Worm (Caenorhabditis elegans) whole organism, L4/young adult: Measurements from ENCODE around the gene cyn-11.

ENCODE experiments used
- W03F9.2 ChIP-seq: fragments of 150-350 bp; optimal IDR thresholded peaks from 2 replicates; lab custom pipeline; 2014; ENCODE audit warnings: missing biosample characterization, missing genetic modification characterization
- dao-5 ChIP-seq: sonication (generic microtip); optimal IDR thresholded peaks from 2 replicates; lab custom pipeline; 2016; ENCODE audit warnings: missing genotype, missing genetic modification characterization, moderate library complexity, missing compliant biosample characterization
- him-1 ChIP-seq: sonication (generic microtip); optimal IDR thresholded peaks from 2 replicates; lab custom pipeline; 2016; ENCODE audit warnings: missing genotype, missing genetic modification reagents, missing genetic modification characterization, missing compliant biosample characterization

DNA sequence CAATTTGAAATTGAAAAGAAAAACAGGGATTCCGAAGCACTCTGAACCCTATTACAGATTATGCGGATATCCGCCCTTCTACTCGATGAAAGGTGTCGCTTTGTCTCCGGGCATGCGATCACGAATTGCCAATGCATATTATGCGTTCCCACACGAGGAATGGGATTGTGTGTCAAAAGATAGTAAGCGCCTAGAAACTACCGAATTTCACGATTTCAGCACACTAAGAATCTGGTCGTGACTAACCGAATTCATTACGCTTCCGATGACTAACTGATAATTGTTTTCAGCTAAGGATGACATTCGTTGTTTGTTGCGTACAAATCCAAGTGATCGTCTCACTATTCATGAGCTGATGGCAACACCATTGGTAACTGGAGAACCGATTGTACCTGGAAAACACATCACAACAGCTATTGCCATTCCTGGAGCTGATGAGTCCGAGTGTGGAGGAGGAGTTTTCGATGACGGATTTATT is 30.3 kb upstream of the cyn-11 start:
- TF ChIP-seq him-1 (no peak), W03F9.2 (tag; lab: Kevin White, UChicago) (no peak), dao-5 (no peak)
